Fruit fly (Drosophila melanogaster) whole organism, embryonic: ENCODE results near the gene CG14893.

Source experiments
- CG10654 ChIP-seq: fragments of 200-800 bp; sonication (Bioruptor generic); optimal IDR thresholded peaks from 2 replicates; lab custom pipeline; 2016; ENCODE audit warnings: missing biosample characterization, missing genetic modification characterization
- CG13123 ChIP-seq: fragments of 200-800 bp; sonication (Bioruptor generic); optimal IDR thresholded peaks from 2 replicates; lab custom pipeline; 2016; ENCODE audit warnings: missing biosample characterization, missing genetic modification characterization
- CG18764 ChIP-seq: fragments of 200-800 bp; sonication (Bioruptor generic); optimal IDR thresholded peaks from 3 replicates; lab custom pipeline; 2016; ENCODE audit warnings: missing biosample characterization, missing genetic modification characterization
- Dad ChIP-seq: fragments of 200-800 bp; sonication (Bioruptor generic); optimal IDR thresholded peaks from 3 replicates; lab custom pipeline; 2016; ENCODE audit warnings: missing biosample characterization, missing genetic modification characterization
- Hmx ChIP-seq: fragments of 200-800 bp; sonication (Bioruptor generic); optimal IDR thresholded peaks from 2 replicates; lab custom pipeline; 2016; ENCODE audit warnings: missing biosample characterization, missing genetic modification characterization
- ash1 ChIP-seq: fragments of 200-800 bp; sonication (Bioruptor generic); optimal IDR thresholded peaks from 2 replicates; lab custom pipeline; 2018; ENCODE audit warnings: missing biosample characterization, mild to moderate bottlenecking, missing genetic modification characterization
- bigmax ChIP-seq: fragments of 200-800 bp; sonication (Bioruptor generic); optimal IDR thresholded peaks from 2 replicates; lab custom pipeline; 2018; ENCODE audit warnings: missing biosample characterization, mild to moderate bottlenecking, missing genetic modification characterization
- disco-r ChIP-seq: fragments of 200-800 bp; sonication (Bioruptor generic); optimal IDR thresholded peaks from 2 replicates; lab custom pipeline; 2016; ENCODE audit warnings: missing biosample characterization, missing genetic modification characterization
- lov ChIP-seq, 2 experiments: fragments of 200-800 bp in 1 of 2; fragments of >200 bp in 1 of 2; sonication (Bioruptor generic) in 1 of 2; IDR thresholded peaks in 1 of 2; optimal IDR thresholded peaks in 1 of 2; 2 replicates in 1 of 2; 3 replicates in 1 of 2; pipeline versions ENCODE4 v1.3.6 to Lab custom; 2017 to 2022; ENCODE audit warnings: missing biosample characterization in 1 of 2, missing genetic modification characterization in 1 of 2
- pan ChIP-seq, 4 experiments: fragments of >200 bp in 3 of 4; fragments of 200-800 bp in 1 of 4; sonication (Bioruptor generic) in 1 of 4; optimal IDR thresholded peaks in 3 of 4; IDR thresholded peaks in 1 of 4; 2 replicates each; pipeline versions ENCODE4 v1.3.6 to Lab custom; 2017 to 2022; ENCODE audit warnings: missing biosample characterization in 2 of 4, missing genetic modification characterization in 2 of 4, mixed read lengths in 1 of 4
- ro ChIP-seq: fragments of 200-800 bp; sonication (Bioruptor generic); IDR thresholded peaks from 2 replicates; pipeline ENCODE4 v1.3.6; 2022; ENCODE audit warnings: missing biosample characterization, missing genetic modification characterization
- sna ChIP-seq: fragments of 200-800 bp; sonication (Bioruptor generic); IDR thresholded peaks from 2 replicates; pipeline ENCODE4 v1.3.6; 2022; ENCODE audit warnings: missing biosample characterization, missing genetic modification characterization; ENCODE audit not compliant: partially characterized antibody
- zfh2 ChIP-seq: fragments of 200-800 bp; sonication (Bioruptor generic); optimal IDR thresholded peaks from 2 replicates; lab custom pipeline; 2016; ENCODE audit warnings: missing biosample characterization, missing genetic modification characterization

DNA sequence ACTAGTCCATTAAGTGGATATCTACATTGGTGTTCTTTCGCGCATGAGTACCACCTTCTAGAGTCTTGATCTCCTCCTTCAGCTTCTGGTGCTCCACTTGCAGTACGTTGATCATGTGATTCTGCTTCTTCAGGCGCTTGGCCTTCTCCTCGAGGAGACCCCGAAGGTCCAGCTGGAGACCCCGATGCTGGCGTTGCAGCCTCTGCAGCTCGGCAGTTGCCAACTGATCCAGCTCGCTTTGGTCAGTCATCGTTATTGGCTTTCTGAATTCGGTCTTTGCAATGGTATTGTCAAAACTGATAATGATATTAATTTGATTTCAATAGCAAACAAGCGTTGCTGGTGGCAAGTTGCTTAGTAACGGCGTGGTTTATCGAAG lies 3.8 kb downstream of the CG14893 start, which contains the start of gene Ccdc114:
- TF ChIP-seq ro (GFP tag; lab: Robert Waterston, UW) (no peak), lov (optimal IDR thresholded peaks at IDR 0.05; lab: Kevin White, UChicago) (no peak), lov (GFP tag; IDR thresholded peaks at IDR 0.05; lab: Robert Waterston, UW) (no peak), CG18764 (GFP tag; lab: Kevin White, UChicago) (no peak), sna (GFP tag; lab: Robert Waterston, UW) (no peak), ash1 (GFP tag; lab: Kevin White, UChicago) (no peak), Dad (GFP tag; lab: Kevin White, UChicago) (no peak), pan (optimal IDR thresholded peaks at IDR 0.05; lab: Kevin White, UChicago) (no peak), pan (GFP tag; optimal IDR thresholded peaks at IDR 0.05 in 1 of 2, IDR thresholded peaks at IDR 0.05 in 1 of 2) (no peak), bigmax (GFP tag; lab: Kevin White, UChicago) (no peak), CG13123 (no peak), Hmx (GFP tag; lab: Kevin White, UChicago) (no peak), zfh2 (GFP tag; lab: Kevin White, UChicago) (no peak), CG10654 (GFP tag; lab: Kevin White, UChicago) (no peak), disco-r (GFP tag; lab: Kevin White, UChicago) (no peak)
